Worm (Caenorhabditis elegans) whole organism, L3 larva: ENCODE results near the gene ensh-1.

Experiments
- ZK546.5 ChIP-seq: sonication (generic microtip); optimal IDR thresholded peaks from 2 replicates; lab custom pipeline; 2017; ENCODE audit warnings: missing biosample characterization, missing genetic modification characterization
- aly-2 ChIP-seq: fragments of 150-350 bp; optimal IDR thresholded peaks from 2 replicates; lab custom pipeline; 2014; ENCODE audit warnings: missing biosample characterization, missing genetic modification characterization
- ceh-28 ChIP-seq: fragments of 150-350 bp; optimal IDR thresholded peaks from 2 replicates; lab custom pipeline; 2014; ENCODE audit warnings: missing biosample characterization, missing genetic modification reagents, missing genetic modification characterization
- ceh-9 ChIP-seq: sonication (generic microtip); optimal IDR thresholded peaks from 2 replicates; lab custom pipeline; 2018; ENCODE audit warnings: missing biosample characterization, missing genetic modification characterization
- daf-12 ChIP-seq: fragments of 150-350 bp; optimal IDR thresholded peaks from 2 replicates; lab custom pipeline; 2014; ENCODE audit warnings: missing biosample characterization, missing genetic modification reagents, missing genetic modification characterization
- egl-27 ChIP-seq: sonication (generic microtip); optimal IDR thresholded peaks from 4 replicates; lab custom pipeline; 2017; ENCODE audit warnings: missing biosample characterization, missing genetic modification reagents, missing genetic modification characterization
- egl-5 ChIP-seq: fragments of 150-350 bp; optimal IDR thresholded peaks from 2 replicates; lab custom pipeline; 2017; ENCODE audit warnings: missing biosample characterization, missing genetic modification reagents, missing genetic modification characterization, inconsistent platforms
- elt-2 ChIP-seq: sonication (generic microtip); optimal IDR thresholded peaks from 2 replicates; lab custom pipeline; 2016; ENCODE audit warnings: missing genetic modification reagents, mild to moderate bottlenecking, missing genetic modification characterization, missing compliant biosample characterization
- elt-3 ChIP-seq, 3 experiments: fragments of 150-350 bp in 1 of 3; sonication (generic microtip) in 2 of 3; optimal IDR thresholded peaks; 2 replicates in 2 of 3; 4 replicates in 1 of 3; lab custom pipeline; 2014 to 2017; ENCODE audit warnings: missing biosample characterization in 3 of 3, missing genetic modification characterization in 3 of 3
- fos-1 ChIP-seq: fragments of 150-350 bp; optimal IDR thresholded peaks from 2 replicates; lab custom pipeline; 2014; ENCODE audit warnings: missing biosample characterization, missing genetic modification characterization
- hmg-11 ChIP-seq: sonication (generic microtip); optimal IDR thresholded peaks from 2 replicates; lab custom pipeline; 2016; ENCODE audit warnings: missing genetic modification characterization, missing compliant biosample characterization
- jun-1 ChIP-seq: fragments of 150-350 bp; optimal IDR thresholded peaks from 2 replicates; lab custom pipeline; 2014; ENCODE audit warnings: missing biosample characterization, missing genetic modification reagents, missing genetic modification characterization
- lin-39 ChIP-seq: fragments of 150-350 bp; optimal IDR thresholded peaks from 2 replicates; lab custom pipeline; 2018; ENCODE audit warnings: missing biosample characterization, missing genetic modification reagents, missing genetic modification characterization
- lsy-12 ChIP-seq: sonication (generic microtip); optimal IDR thresholded peaks from 2 replicates; lab custom pipeline; 2016; ENCODE audit warnings: mild to moderate bottlenecking, missing genetic modification characterization, missing compliant biosample characterization
- mml-1 ChIP-seq: fragments of 150-350 bp; sonication (generic microtip); optimal IDR thresholded peaks from 3 replicates; lab custom pipeline; 2014; ENCODE audit warnings: missing biosample characterization, missing genetic modification characterization
- nhr-12 ChIP-seq: fragments of 150-350 bp; optimal IDR thresholded peaks from 2 replicates; lab custom pipeline; 2014; ENCODE audit warnings: missing biosample characterization, missing genetic modification characterization
- nhr-237 ChIP-seq: fragments of 150-350 bp; optimal IDR thresholded peaks from 2 replicates; lab custom pipeline; 2014; ENCODE audit warnings: missing biosample characterization, missing genetic modification characterization
- nhr-25 ChIP-seq: sonication (generic microtip); optimal IDR thresholded peaks from 2 replicates; lab custom pipeline; 2017; ENCODE audit warnings: missing biosample characterization, missing genetic modification characterization
- nhr-28 ChIP-seq: fragments of 150-350 bp; optimal IDR thresholded peaks from 2 replicates; lab custom pipeline; 2014; ENCODE audit warnings: missing biosample characterization, missing genetic modification characterization
- nhr-43 ChIP-seq: sonication (generic microtip); optimal IDR thresholded peaks from 2 replicates; lab custom pipeline; 2016; ENCODE audit warnings: mild to moderate bottlenecking, missing genetic modification characterization, missing compliant biosample characterization; ENCODE audit not compliant: poor library complexity, severe bottlenecking
- nhr-67 ChIP-seq: fragments of 150-350 bp; optimal IDR thresholded peaks from 2 replicates; lab custom pipeline; 2014; ENCODE audit warnings: missing biosample characterization, missing genetic modification characterization
- nhr-77 ChIP-seq: fragments of 150-350 bp; optimal IDR thresholded peaks from 2 replicates; lab custom pipeline; 2014; ENCODE audit warnings: missing biosample characterization, missing genetic modification characterization
- pha-4 ChIP-seq: fragments of 150-350 bp; optimal IDR thresholded peaks from 2 replicates; lab custom pipeline; 2014; ENCODE audit warnings: missing biosample characterization, missing genetic modification reagents, missing genetic modification characterization
- pqm-1 ChIP-seq: fragments of 150-350 bp; optimal IDR thresholded peaks from 2 replicates; lab custom pipeline; 2017; ENCODE audit warnings: missing biosample characterization, missing genetic modification characterization, inconsistent platforms
- sea-2 ChIP-seq: fragments of 150-350 bp; sonication (generic microtip); optimal IDR thresholded peaks from 4 replicates; lab custom pipeline; 2014; ENCODE audit warnings: missing biosample characterization, missing genetic modification reagents, missing genetic modification characterization
- skn-1 ChIP-seq: fragments of 150-350 bp; optimal IDR thresholded peaks from 2 replicates; lab custom pipeline; 2014; ENCODE audit warnings: missing biosample characterization, missing genetic modification characterization
- snpc-4 ChIP-seq: fragments of 150-350 bp; optimal IDR thresholded peaks from 2 replicates; lab custom pipeline; 2014; ENCODE audit warnings: missing biosample characterization, missing genetic modification characterization
- tbx-2 ChIP-seq: sonication (generic microtip); optimal IDR thresholded peaks from 2 replicates; lab custom pipeline; 2016; ENCODE audit warnings: mild to moderate bottlenecking, missing genetic modification characterization, missing compliant biosample characterization
- unc-39 ChIP-seq: sonication (generic microtip); optimal IDR thresholded peaks from 4 replicates; lab custom pipeline; 2017; ENCODE audit warnings: missing biosample characterization, missing genetic modification characterization
- unc-62 ChIP-seq: fragments of 150-350 bp; sonication (generic microtip); optimal IDR thresholded peaks from 4 replicates; lab custom pipeline; 2014; ENCODE audit warnings: missing biosample characterization, missing genetic modification reagents, missing genetic modification characterization
- zag-1 ChIP-seq: fragments of 150-350 bp; optimal IDR thresholded peaks from 2 replicates; lab custom pipeline; 2014; ENCODE audit warnings: missing biosample characterization, missing genetic modification characterization
- ztf-11 ChIP-seq: fragments of 150-350 bp; optimal IDR thresholded peaks from 2 replicates; lab custom pipeline; 2014; ENCODE audit warnings: missing biosample characterization, missing genetic modification characterization

Gene ensh-1

DNA sequence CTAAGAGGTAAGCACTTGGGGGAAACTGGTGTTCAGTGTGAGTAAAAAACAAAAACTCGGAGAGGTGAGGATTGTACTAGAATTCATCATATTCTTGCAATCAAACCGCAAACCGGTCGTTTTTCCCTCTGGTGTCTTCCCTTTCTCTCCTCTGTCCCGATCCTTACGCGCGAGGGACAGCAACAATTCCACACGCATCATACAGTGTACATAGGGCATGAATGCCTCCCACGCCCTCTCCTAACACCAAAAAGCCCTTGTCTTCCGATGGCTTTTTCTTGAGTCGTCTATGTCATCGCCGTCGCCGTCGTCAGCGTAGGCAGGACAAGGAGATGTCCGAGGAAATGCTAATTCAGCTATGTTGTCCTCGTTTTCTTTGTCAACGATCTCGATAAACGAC lies 28.3 kb downstream of the ensh-1 start:
- TF ChIP-seq nhr-237 (tag; lab: Kevin White, UChicago) (no peak), sea-2 (GFP tag; lab: Kevin White, UChicago) (no peak), jun-1 (tag; lab: Kevin White, UChicago) (no peak), ceh-28 (tag; lab: Kevin White, UChicago) (no peak), ceh-9 (no peak)

DNA sequence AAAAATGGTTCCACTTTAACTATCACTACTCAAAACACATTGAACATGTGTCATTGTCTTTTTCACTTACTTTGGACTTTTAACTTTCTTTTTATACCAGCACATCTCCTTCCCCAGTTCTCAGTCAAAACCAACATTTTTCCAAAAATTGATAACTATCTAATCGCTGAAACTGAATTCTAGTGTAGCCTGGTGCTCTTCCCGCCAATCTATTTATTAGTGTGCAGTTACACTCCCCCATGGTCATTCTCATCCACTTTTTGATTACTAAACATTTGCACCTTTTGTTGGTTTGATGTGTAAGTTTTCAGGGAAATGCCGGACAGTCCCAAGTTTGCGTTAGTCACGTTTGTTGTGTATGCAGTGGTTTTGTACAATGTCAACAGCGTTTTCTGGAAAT lies 29.1 kb downstream of the ensh-1 start:
- no peak for TF ChIP-seq jun-1 (tag; lab: Kevin White, UChicago)
- TF ChIP-seq elt-3 (tag; optimal IDR thresholded peaks at IDR 0.05; lab: Kevin White, UChicago): no peak
- peak; percentile 65 for TF ChIP-seq elt-2 (tag; lab: Kevin White, UChicago)
- TF ChIP-seq mml-1 (tag; lab: Kevin White, UChicago): no peak
- no peak for TF ChIP-seq fos-1 (tag; lab: Kevin White, UChicago)
- TF ChIP-seq pqm-1 (tag; lab: Kevin White, UChicago): peak; percentile 69
- no peak for TF ChIP-seq nhr-67 (tag; lab: Kevin White, UChicago)
- no peak for TF ChIP-seq nhr-237 (tag; lab: Kevin White, UChicago)
- no peak for TF ChIP-seq daf-12
- TF ChIP-seq snpc-4 (tag; lab: Kevin White, UChicago): no peak

DNA sequence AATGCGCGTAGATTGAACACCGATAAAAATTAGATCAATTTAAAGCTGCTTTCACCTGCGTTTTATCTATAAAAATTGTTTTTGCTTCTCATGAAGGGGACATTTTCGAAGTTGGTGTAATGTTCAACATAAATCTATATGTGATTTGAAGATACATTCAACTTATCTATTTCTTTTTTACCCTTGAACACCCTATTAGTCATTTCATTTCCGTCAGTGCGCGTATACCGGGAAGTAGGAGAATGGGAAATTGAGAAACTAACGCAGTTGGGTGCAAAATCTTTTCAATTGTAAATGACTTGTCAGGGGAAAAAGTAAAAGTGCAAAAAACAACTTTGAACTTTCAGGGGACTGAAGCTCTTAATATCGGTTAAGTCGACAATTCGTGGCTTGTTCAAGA lies 29.8 kb downstream of the ensh-1 start:
- TF ChIP-seq zag-1 (tag; lab: Kevin White, UChicago) (no peak), egl-5 (tag; lab: Kevin White, UChicago) (no peak), unc-39 (tag; lab: Kevin White, UChicago) (no peak), nhr-43 (tag; lab: Kevin White, UChicago) (no peak), nhr-25 (peak; percentile 15), fos-1 (tag; lab: Kevin White, UChicago) (no peak), aly-2 (no peak), unc-62 (GFP tag; lab: Kevin White, UChicago) (no peak), pqm-1 (tag; lab: Kevin White, UChicago) (no peak), jun-1 (tag; lab: Kevin White, UChicago) (no peak), mml-1 (tag; lab: Kevin White, UChicago) (no peak), pha-4 (tag; lab: Kevin White, UChicago) (no peak), nhr-28 (no peak), ceh-28 (tag; lab: Kevin White, UChicago) (peak; percentile 1)

DNA sequence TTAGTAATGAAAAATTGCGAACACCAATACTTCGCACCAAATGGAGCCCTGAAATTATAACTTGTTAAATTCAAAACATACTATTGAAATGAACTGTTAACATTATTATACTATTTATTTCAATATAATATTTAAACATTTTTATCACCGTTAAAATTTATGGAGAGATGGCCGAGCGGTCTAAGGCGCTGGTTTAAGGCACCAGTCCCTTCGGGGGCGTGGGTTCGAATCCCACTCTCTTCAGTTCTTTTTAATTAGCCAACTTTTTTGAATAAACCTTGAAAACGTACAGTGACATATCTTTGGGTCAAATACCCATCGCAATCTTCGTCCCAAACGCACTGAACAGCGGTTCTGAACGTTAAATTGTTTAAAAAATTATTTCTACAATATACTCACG lies 34.2 kb downstream of the ensh-1 start:
- no peak for TF ChIP-seq hmg-11 (tag; lab: Kevin White, UChicago)
- peak; percentile 1 for TF ChIP-seq elt-2 (tag; lab: Kevin White, UChicago)
- TF ChIP-seq elt-3 (tag; optimal IDR thresholded peaks at IDR 0.05; lab: Kevin White, UChicago): no peak

DNA sequence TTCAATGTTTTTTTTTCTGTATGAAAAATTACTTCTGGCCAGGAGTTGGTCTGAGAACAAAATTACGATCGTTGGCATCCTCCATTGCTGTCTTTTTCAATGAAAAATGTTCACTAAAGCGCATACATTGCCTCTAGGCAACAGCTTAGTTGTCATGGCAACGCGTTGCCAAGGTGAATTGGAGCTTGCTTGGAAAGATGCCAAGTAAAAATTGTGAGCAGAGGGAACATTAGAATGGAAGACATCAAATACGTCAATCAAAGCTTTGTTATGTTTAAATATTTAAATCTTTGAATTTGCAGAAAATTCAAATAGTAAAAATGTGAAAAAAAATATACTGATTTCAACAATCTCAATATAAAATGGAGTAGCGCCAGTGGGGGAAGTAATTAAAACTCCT lies 34.9 kb downstream of the ensh-1 start, which contains the start of gene dylt-2:
TSS of gene dylt-2 (minus strand) at position 101 of the 400 bp plus-strand sequence.
- TF ChIP-seq pha-4 (tag; lab: Kevin White, UChicago): no peak
- TF ChIP-seq tbx-2: no peak
- no peak for TF ChIP-seq ZK546.5 (tag; lab: Kevin White, UChicago)
- no peak for TF ChIP-seq skn-1
- TF ChIP-seq lin-39 (tag; lab: Kevin White, UChicago): no peak
- no peak for TF ChIP-seq nhr-77 (tag; lab: Kevin White, UChicago)
- TF ChIP-seq egl-27 (tag; lab: Kevin White, UChicago): no peak
- no peak for TF ChIP-seq ceh-9
- TF ChIP-seq nhr-12 (tag; lab: Kevin White, UChicago): no peak
- no peak for TF ChIP-seq hmg-11 (tag; lab: Kevin White, UChicago)
- TF ChIP-seq ztf-11 (tag; lab: Kevin White, UChicago): no peak
- no peak for TF ChIP-seq lsy-12 (tag; lab: Kevin White, UChicago)

DNA sequence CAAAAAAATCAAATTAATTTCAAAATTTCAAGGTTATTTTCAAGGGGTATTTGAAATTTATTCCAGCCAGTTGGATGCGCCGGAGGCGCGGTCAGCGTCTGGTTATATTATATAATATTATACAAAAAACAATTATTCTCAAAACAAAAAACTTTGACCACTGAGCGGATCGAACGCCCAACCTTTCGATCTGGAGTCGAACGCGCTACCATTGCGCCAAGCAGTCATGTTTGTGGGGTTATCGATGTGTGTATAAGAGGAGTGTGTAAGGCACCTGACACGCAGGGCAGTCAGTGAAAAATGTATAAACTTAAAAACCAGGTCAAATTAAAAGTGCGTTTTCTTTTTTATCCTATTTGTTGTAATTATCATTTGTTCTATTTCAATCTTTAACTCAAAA lies 38.9 kb downstream of the ensh-1 start:
- TF ChIP-seq mml-1 (tag; lab: Kevin White, UChicago) (no peak), pha-4 (tag; lab: Kevin White, UChicago) (peak; percentile 33)
